Fruit fly (Drosophila melanogaster) whole organism, pupa: ENCODE data around the gene CG6923.

ENCODE experiments used
- CG10348 ChIP-seq: fragments of 200-800 bp; sonication (Bioruptor generic); IDR thresholded peaks from 2 replicates; pipeline ENCODE4 v1.3.6; 2022; ENCODE audit warnings: missing biosample characterization, missing genetic modification characterization
- CG12605 ChIP-seq: fragments of 200-800 bp; sonication (Bioruptor generic); IDR thresholded peaks from 2 replicates; pipeline ENCODE4 v1.3.6; 2022; ENCODE audit warnings: missing biosample characterization, missing genetic modification characterization
- CG13204 ChIP-seq: fragments of 200-800 bp; sonication (Bioruptor generic); optimal IDR thresholded peaks from 2 replicates; lab custom pipeline; 2018; ENCODE audit warnings: missing biosample characterization, mild to moderate bottlenecking, missing genetic modification characterization, moderate library complexity
- CG14655 ChIP-seq: fragments of 200-800 bp; sonication (Bioruptor generic); optimal IDR thresholded peaks from 3 replicates; lab custom pipeline; 2017; ENCODE audit warnings: mild to moderate bottlenecking, missing biosample characterization, missing genetic modification reagents, missing genetic modification characterization
- CG15710 ChIP-seq: fragments of 200-800 bp; sonication (Bioruptor generic); optimal IDR thresholded peaks from 2 replicates; lab custom pipeline; 2018; ENCODE audit warnings: missing biosample characterization, mild to moderate bottlenecking, missing genetic modification characterization, moderate library complexity
- CG17806 ChIP-seq: fragments of 200-800 bp; sonication (Bioruptor generic); optimal IDR thresholded peaks from 2 replicates; lab custom pipeline; 2018; ENCODE audit warnings: missing biosample characterization, mild to moderate bottlenecking, missing genetic modification characterization, moderate library complexity
- CG32121 ChIP-seq: fragments of 200-800 bp; sonication (Bioruptor generic); IDR thresholded peaks from 2 replicates; pipeline ENCODE4 v1.3.6; 2022; ENCODE audit warnings: missing biosample characterization, missing genetic modification characterization
- CG34367 ChIP-seq: fragments of 200-800 bp; sonication (Bioruptor generic); optimal IDR thresholded peaks from 2 replicates; lab custom pipeline; 2018; ENCODE audit warnings: missing biosample characterization, mild to moderate bottlenecking, missing genetic modification characterization
- CG4496 ChIP-seq: fragments of 200-800 bp; sonication (Bioruptor generic); IDR thresholded peaks from 3 replicates; pipeline ENCODE4 v1.3.6; 2022; ENCODE audit warnings: missing biosample characterization, missing genetic modification characterization
- CG8159 ChIP-seq: fragments of 200-800 bp; sonication (Bioruptor generic); optimal IDR thresholded peaks from 3 replicates; lab custom pipeline; 2018; ENCODE audit warnings: missing biosample characterization, mild to moderate bottlenecking, missing genetic modification characterization, moderate library complexity
- CG8301 ChIP-seq: fragments of 200-800 bp; sonication (Bioruptor generic); optimal IDR thresholded peaks from 2 replicates; lab custom pipeline; 2018; ENCODE audit warnings: missing biosample characterization, mild to moderate bottlenecking, missing genetic modification characterization
- CG9948 ChIP-seq: fragments of 200-800 bp; sonication (Bioruptor generic); optimal IDR thresholded peaks from 2 replicates; lab custom pipeline; 2018; ENCODE audit warnings: missing biosample characterization, mild to moderate bottlenecking, missing genetic modification characterization, moderate library complexity
- D1 ChIP-seq: fragments of 200-800 bp; sonication (Bioruptor generic); optimal IDR thresholded peaks from 2 replicates; lab custom pipeline; 2018; ENCODE audit warnings: missing biosample characterization, mild to moderate bottlenecking, missing genetic modification characterization, moderate library complexity
- EcR ChIP-seq: fragments of 200-800 bp; sonication (Bioruptor generic); optimal IDR thresholded peaks from 3 replicates; lab custom pipeline; 2019; ENCODE audit warnings: missing biosample characterization, missing genetic modification characterization, mild to moderate bottlenecking, moderate library complexity, missing genetic modification reagents
- Ets98B ChIP-seq: fragments of 200-800 bp; sonication (Bioruptor generic); IDR thresholded peaks from 2 replicates; pipeline ENCODE4 v1.3.6; 2022; ENCODE audit warnings: missing biosample characterization, missing genetic modification characterization
- Pif1A ChIP-seq: fragments of 200-800 bp; sonication (Bioruptor generic); optimal IDR thresholded peaks from 3 replicates; lab custom pipeline; 2016; ENCODE audit warnings: missing biosample characterization, missing genetic modification characterization
- Pif1B ChIP-seq: fragments of 200-800 bp; sonication (Bioruptor generic); optimal IDR thresholded peaks from 3 replicates; lab custom pipeline; 2016; ENCODE audit warnings: missing biosample characterization, missing genetic modification characterization
- Snoo ChIP-seq: fragments of 200-800 bp; sonication (Bioruptor generic); optimal IDR thresholded peaks from 3 replicates; lab custom pipeline; 2017; ENCODE audit warnings: missing biosample characterization, mild to moderate bottlenecking, missing genetic modification characterization, inconsistent platforms
- fd96Ca ChIP-seq: fragments of 200-800 bp; sonication (Bioruptor generic); IDR thresholded peaks from 3 replicates; pipeline ENCODE4 v1.3.6; 2022; ENCODE audit warnings: missing biosample characterization, missing genetic modification characterization
- gl ChIP-seq: fragments of 200-800 bp; sonication (Bioruptor generic); optimal IDR thresholded peaks from 2 replicates; lab custom pipeline; 2018; ENCODE audit warnings: missing biosample characterization, mild to moderate bottlenecking, missing genetic modification characterization
- rn ChIP-seq: fragments of 200-800 bp; sonication (Bioruptor generic); IDR thresholded peaks from 2 replicates; pipeline ENCODE4 v1.3.6; 2022; ENCODE audit warnings: missing biosample characterization, missing genetic modification characterization

CG6923 gene

DNA sequence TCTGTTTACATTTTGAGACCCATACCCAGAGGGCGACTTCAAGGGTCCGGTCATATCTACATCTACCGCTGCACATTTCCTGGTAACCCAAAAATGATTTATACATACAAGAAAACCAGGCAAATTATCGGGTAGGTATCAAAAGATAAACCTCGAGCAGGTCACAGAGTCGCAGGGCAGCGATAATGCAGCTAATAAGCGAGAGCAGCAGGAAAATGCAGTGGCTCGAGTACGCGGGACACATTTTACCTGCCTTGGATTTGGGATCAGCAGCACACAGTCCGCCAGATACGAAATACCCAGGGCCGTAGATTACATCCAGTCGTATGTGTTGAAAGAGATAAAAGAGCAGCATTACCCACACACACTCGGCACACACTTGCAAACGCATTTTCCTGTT, 25.4 kb upstream of the CG6923 start:
- TF ChIP-seq CG17806 (tag; lab: Kevin White, UChicago) (no peak), CG10348 (GFP tag; lab: Robert Waterston, UW) (no peak), fd96Ca (GFP tag; lab: Robert Waterston, UW) (no peak), CG8159 (no peak), CG34367 (tag; lab: Kevin White, UChicago) (no peak), gl (no peak), Pif1A (GFP tag; lab: Kevin White, UChicago) (no peak), CG8301 (tag; lab: Kevin White, UChicago) (no peak), D1 (no peak), rn (GFP tag; lab: Robert Waterston, UW) (no peak), Pif1B (GFP tag; lab: Kevin White, UChicago) (no peak), CG4496 (GFP tag; lab: Robert Waterston, UW) (no peak), CG13204 (GFP tag; lab: Kevin White, UChicago) (no peak), CG14655 (GFP tag; lab: Kevin White, UChicago) (no peak)

DNA sequence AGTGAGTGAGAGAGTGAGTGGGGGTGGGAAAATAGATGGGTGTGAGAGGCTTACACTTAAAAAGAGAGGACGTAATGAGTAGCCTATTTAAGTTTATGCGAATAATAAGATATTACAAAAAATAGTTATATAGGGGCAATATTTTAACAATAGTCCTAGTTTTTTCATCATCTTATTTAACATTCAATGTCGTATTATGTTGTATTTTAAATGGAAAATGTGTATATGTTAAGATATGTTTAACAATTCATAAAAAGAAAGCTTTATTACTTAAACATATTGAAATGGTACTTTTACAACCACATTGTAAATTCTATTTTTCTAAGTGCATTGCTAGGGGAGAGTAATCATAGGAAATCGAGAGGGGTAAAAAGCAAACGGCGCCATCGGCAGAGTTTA, 24.2 kb upstream of the CG6923 start:
- TF ChIP-seq CG34367 (tag; lab: Kevin White, UChicago) (peak; percentile 42), CG17806 (tag; lab: Kevin White, UChicago) (peak; percentile 59), CG4496 (GFP tag; lab: Robert Waterston, UW) (no peak), D1 (peak; percentile 29), Pif1A (GFP tag; lab: Kevin White, UChicago) (no peak), CG8301 (tag; lab: Kevin White, UChicago) (peak; percentile 36), CG13204 (GFP tag; lab: Kevin White, UChicago) (no peak), EcR (GFP tag; lab: Kevin White, UChicago) (no peak), CG8159 (peak; percentile 84), gl (no peak), Snoo (tag; lab: Kevin White, UChicago) (peak; percentile 30), fd96Ca (GFP tag; lab: Robert Waterston, UW) (no peak), CG12605 (no peak), Ets98B (GFP tag; lab: Robert Waterston, UW) (no peak), CG32121 (peak; percentile 35; the same call in 1 of the 2 replicates), CG15710 (tag; lab: Kevin White, UChicago) (peak; percentile 74), CG14655 (GFP tag; lab: Kevin White, UChicago) (peak; percentile 44), CG10348 (GFP tag; lab: Robert Waterston, UW) (no peak), CG9948 (peak; percentile 69), rn (GFP tag; lab: Robert Waterston, UW) (no peak), Pif1B (GFP tag; lab: Kevin White, UChicago) (no peak)
- TF ChIP-seq, all 21 proteins: peak for 10

DNA sequence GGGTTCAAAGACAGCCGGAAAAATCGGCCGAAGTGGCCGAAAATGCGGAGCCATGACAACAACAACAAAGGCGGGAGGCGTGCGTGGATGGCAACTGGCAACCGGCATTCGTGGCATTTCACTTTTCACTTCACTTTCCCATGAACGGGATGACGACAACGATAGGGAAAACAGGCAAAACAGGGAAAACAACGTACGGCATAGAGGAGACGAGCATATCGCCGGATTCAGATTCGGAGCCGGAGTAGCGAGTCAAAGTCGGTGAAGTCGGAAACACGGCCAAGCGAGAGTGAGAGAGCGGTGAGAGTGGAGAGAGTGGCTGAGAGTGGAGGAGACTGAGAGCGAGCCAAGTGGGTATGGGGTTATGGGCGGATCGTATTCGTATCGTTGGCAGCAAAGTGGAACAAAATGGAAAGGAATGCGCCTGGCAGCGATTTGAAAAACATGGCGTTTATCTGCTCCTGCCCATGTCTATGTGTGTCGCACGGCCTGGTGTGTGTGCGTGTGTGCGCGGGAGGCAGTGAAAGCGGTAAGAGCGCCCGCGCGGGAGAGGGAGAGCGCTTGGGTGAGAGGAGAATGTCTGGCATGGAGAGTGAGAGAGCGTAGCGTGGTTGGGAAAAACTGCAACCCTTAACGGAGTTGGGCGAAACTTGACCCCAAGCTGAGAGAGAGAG, 23.6 kb upstream of the CG6923 start:
- TF ChIP-seq EcR (GFP tag; lab: Kevin White, UChicago) (peak; percentile 3), CG8159 (no peak), Pif1B (GFP tag; lab: Kevin White, UChicago) (no peak), CG13204 (GFP tag; lab: Kevin White, UChicago) (peak; percentile 50), Ets98B (GFP tag; lab: Robert Waterston, UW) (peak; percentile 40; the same call in 1 of the 2 replicates), CG8301 (tag; lab: Kevin White, UChicago) (peak; percentile 53), CG14655 (GFP tag; lab: Kevin White, UChicago) (peak; percentile 44), Pif1A (GFP tag; lab: Kevin White, UChicago) (peak; percentile 5)
- TF ChIP-seq, all 21 proteins: peak for 6

DNA sequence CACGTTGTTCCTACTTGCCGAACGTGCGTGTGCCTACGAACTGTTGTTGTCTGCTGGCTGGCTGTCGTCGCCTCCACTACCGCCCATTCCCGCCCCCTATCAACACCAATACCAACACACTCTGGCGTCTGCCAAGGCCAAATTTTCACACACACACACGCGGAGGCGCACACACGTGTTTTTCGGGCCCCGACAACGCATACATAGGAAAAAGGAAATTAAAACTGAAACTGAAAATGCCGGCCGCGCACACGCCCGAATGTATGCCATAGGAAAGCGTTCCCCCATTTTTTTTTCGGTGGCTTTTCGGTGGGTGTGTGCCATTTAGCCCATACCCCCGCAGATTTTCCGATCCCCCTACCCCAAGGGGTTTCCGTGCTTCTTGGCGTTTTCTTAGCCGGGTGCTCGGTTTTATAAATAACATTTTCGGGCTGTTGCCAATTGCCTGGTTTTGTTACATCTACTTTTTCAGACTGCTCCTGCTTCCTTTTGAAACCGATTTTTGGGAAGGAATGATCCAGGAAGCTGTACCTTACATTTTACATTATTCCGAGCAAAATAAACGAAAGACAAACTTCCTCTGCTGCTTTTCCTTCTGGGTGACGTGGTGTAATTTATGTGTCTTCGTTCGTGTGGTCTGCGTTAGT, 22.5 kb upstream of the CG6923 start:
- TF ChIP-seq Pif1A (GFP tag; lab: Kevin White, UChicago) (no peak), gl (no peak), rn (GFP tag; lab: Robert Waterston, UW) (no peak), CG9948 (no peak), CG8301 (tag; lab: Kevin White, UChicago) (no peak), CG15710 (tag; lab: Kevin White, UChicago) (no peak), Pif1B (GFP tag; lab: Kevin White, UChicago) (no peak), CG12605 (no peak), EcR (GFP tag; lab: Kevin White, UChicago) (no peak), CG34367 (tag; lab: Kevin White, UChicago) (no peak), CG8159 (no peak), CG13204 (GFP tag; lab: Kevin White, UChicago) (no peak), D1 (no peak), CG32121 (no peak), CG14655 (GFP tag; lab: Kevin White, UChicago) (no peak), CG4496 (GFP tag; lab: Robert Waterston, UW) (no peak)

DNA sequence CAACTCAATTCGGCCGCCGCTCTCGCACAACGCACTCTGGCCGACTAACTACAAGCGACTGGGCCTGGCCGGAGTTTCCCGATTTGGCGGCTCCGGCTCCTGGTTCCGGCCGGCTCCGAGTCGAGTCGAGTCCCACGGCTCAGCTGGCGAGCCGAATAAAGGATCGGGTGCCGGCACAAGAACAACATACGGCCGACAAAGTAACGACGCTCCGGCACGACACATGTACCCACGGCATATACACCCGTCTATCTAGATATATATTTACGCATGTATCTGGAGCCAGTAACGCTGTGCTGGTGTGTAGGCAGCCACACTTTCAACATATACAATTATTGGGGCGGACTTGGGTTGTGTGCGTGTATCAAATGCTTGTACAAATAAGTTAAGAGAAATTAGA, 21.7 kb upstream of the CG6923 start:
- TF ChIP-seq CG10348 (GFP tag; lab: Robert Waterston, UW) (no peak), D1 (no peak), Snoo (tag; lab: Kevin White, UChicago) (no peak), EcR (GFP tag; lab: Kevin White, UChicago) (no peak)

DNA sequence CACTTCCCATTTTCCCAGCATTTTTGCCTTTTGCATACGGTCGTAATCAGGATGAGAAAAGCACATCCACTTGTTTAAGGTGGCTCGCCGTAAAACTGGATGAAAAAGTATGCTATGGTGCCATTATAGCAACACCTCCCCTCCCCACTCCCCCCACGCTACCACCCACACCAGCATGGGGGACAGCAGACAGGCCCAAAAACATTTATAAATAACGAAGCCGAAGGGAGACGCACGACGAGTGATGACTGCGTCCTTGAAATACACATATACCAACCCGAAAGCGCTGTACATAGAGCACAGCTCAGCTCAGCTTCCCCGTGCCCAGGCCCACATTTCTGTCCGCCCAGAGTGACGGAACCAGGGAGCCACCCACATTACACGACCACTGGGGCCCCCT, 20.9 kb upstream of the CG6923 start:
- TF ChIP-seq CG32121, result no peak
- no peak for TF ChIP-seq Pif1B (GFP tag; lab: Kevin White, UChicago)
- TF ChIP-seq CG12605, result no peak
- no peak for TF ChIP-seq CG4496 (GFP tag; lab: Robert Waterston, UW)
- TF ChIP-seq CG10348 (GFP tag; lab: Robert Waterston, UW), result no peak
- no peak for TF ChIP-seq fd96Ca (GFP tag; lab: Robert Waterston, UW)
- TF ChIP-seq D1, result no peak
- no peak for TF ChIP-seq Ets98B (GFP tag; lab: Robert Waterston, UW)
- TF ChIP-seq Pif1A (GFP tag; lab: Kevin White, UChicago), result no peak
- no peak for TF ChIP-seq CG13204 (GFP tag; lab: Kevin White, UChicago)
- no peak for TF ChIP-seq CG17806 (tag; lab: Kevin White, UChicago)
- no peak for TF ChIP-seq CG8301 (tag; lab: Kevin White, UChicago)
- TF ChIP-seq CG15710 (tag; lab: Kevin White, UChicago), result no peak
- TF ChIP-seq EcR (GFP tag; lab: Kevin White, UChicago), result no peak
- TF ChIP-seq CG34367 (tag; lab: Kevin White, UChicago), result no peak
- no peak for TF ChIP-seq CG9948
